Fruit fly (Drosophila melanogaster) whole organism, embryonic: ENCODE results near the gene ninaB.
A peak's percentile ranks its signal among the peaks of the same experiment; 100 is the strongest.

Experiments used
- Bgb ChIP-seq: fragments of 200-800 bp; sonication (Bioruptor generic); IDR thresholded peaks from 2 replicates; pipeline ENCODE4 v1.3.6; 2022; ENCODE audit warnings: missing biosample characterization, missing genetic modification characterization; ENCODE audit not compliant: partially characterized antibody
- CG10543 ChIP-seq: fragments of 200-800 bp; sonication (Bioruptor generic); optimal IDR thresholded peaks from 3 replicates; lab custom pipeline; 2017; ENCODE audit warnings: missing biosample characterization, mild to moderate bottlenecking, missing genetic modification characterization, moderate library complexity
- CG11247 ChIP-seq: fragments of 200-800 bp; sonication (Bioruptor generic); IDR thresholded peaks from 2 replicates; pipeline ENCODE4 v1.3.6; 2022; ENCODE audit warnings: missing biosample characterization, missing genetic modification characterization
- CG14710 ChIP-seq: fragments of 200-800 bp; sonication (Bioruptor generic); optimal IDR thresholded peaks from 3 replicates; lab custom pipeline; 2019; ENCODE audit warnings: missing biosample characterization, mild to moderate bottlenecking, missing genetic modification characterization, moderate library complexity
- CG1602 ChIP-seq: fragments of 200-800 bp; sonication (Bioruptor generic); optimal IDR thresholded peaks from 3 replicates; lab custom pipeline; 2016; ENCODE audit warnings: missing biosample characterization, missing genetic modification characterization
- CG1603 ChIP-seq: fragments of 200-800 bp; sonication (Bioruptor generic); optimal IDR thresholded peaks from 2 replicates; lab custom pipeline; 2019; ENCODE audit warnings: missing biosample characterization, mild to moderate bottlenecking, missing genetic modification characterization, moderate library complexity
- CG16779 ChIP-seq: fragments of 200-800 bp; sonication (Bioruptor generic); IDR thresholded peaks from 2 replicates; pipeline ENCODE4 v1.3.6; 2022; ENCODE audit warnings: missing biosample characterization, missing genetic modification characterization
- CG16815 ChIP-seq: fragments of 200-800 bp; sonication (Bioruptor generic); optimal IDR thresholded peaks from 3 replicates; lab custom pipeline; 2017; ENCODE audit warnings: missing biosample characterization, mild to moderate bottlenecking, missing genetic modification characterization
- CG16863 ChIP-seq: fragments of 200-800 bp; sonication (Bioruptor generic); optimal IDR thresholded peaks from 3 replicates; lab custom pipeline; 2016; ENCODE audit warnings: missing biosample characterization, missing genetic modification characterization
- CG17385 ChIP-seq: fragments of 200-800 bp; sonication (Bioruptor generic); optimal IDR thresholded peaks from 3 replicates; lab custom pipeline; 2018; ENCODE audit warnings: missing biosample characterization, mild to moderate bottlenecking, missing genetic modification characterization
- CG18764 ChIP-seq: fragments of 200-800 bp; sonication (Bioruptor generic); optimal IDR thresholded peaks from 3 replicates; lab custom pipeline; 2016; ENCODE audit warnings: missing biosample characterization, missing genetic modification characterization
- CG2712 ChIP-seq: fragments of 200-800 bp; optimal IDR thresholded peaks from 3 replicates; lab custom pipeline; 2019; ENCODE audit warnings: missing biosample characterization, mild to moderate bottlenecking, missing genetic modification characterization, moderate library complexity
- CG3995 ChIP-seq: fragments of 200-800 bp; sonication (Bioruptor generic); optimal IDR thresholded peaks from 3 replicates; lab custom pipeline; 2016; ENCODE audit warnings: missing biosample characterization, missing genetic modification characterization
- CG43689 ChIP-seq: fragments of 200-800 bp; sonication (Bioruptor generic); IDR thresholded peaks from 2 replicates; pipeline ENCODE4 v1.3.6; 2022; ENCODE audit warnings: missing biosample characterization, missing genetic modification characterization
- CG4730 ChIP-seq: fragments of 200-800 bp; sonication (Bioruptor generic); IDR thresholded peaks from 2 replicates; pipeline ENCODE4 v1.3.6; 2022; ENCODE audit warnings: missing biosample characterization, missing genetic modification characterization
- CG4820 ChIP-seq: fragments of 200-800 bp; sonication (Bioruptor generic); optimal IDR thresholded peaks from 3 replicates; lab custom pipeline; 2016; ENCODE audit warnings: missing biosample characterization, missing genetic modification characterization
- CG6854 ChIP-seq: fragments of 200-800 bp; sonication (Bioruptor generic); optimal IDR thresholded peaks from 3 replicates; lab custom pipeline; 2017; ENCODE audit warnings: missing biosample characterization, mild to moderate bottlenecking, missing genetic modification characterization
- CG8281 ChIP-seq: fragments of 200-800 bp; sonication (Bioruptor generic); optimal IDR thresholded peaks from 2 replicates; lab custom pipeline; 2018; ENCODE audit warnings: missing biosample characterization, mild to moderate bottlenecking, missing genetic modification characterization, moderate library complexity
- CG9817 ChIP-seq: fragments of 200-800 bp; sonication (Bioruptor generic); optimal IDR thresholded peaks from 2 replicates; lab custom pipeline; 2018; ENCODE audit warnings: missing biosample characterization, mild to moderate bottlenecking, missing genetic modification characterization, moderate library complexity
- Dek ChIP-seq: fragments of 200-800 bp; sonication (Bioruptor generic); optimal IDR thresholded peaks from 3 replicates; lab custom pipeline; 2019; ENCODE audit warnings: missing biosample characterization, mild to moderate bottlenecking, missing genetic modification characterization, moderate library complexity
- HHEX ChIP-seq: fragments of 200-800 bp; sonication (Bioruptor generic); optimal IDR thresholded peaks from 3 replicates; lab custom pipeline; 2017; ENCODE audit warnings: missing biosample characterization, mild to moderate bottlenecking, missing genetic modification characterization, missing genetic modification reagents
- Hand ChIP-seq: fragments of 200-800 bp; sonication (Bioruptor generic); optimal IDR thresholded peaks from 2 replicates; lab custom pipeline; 2017; ENCODE audit warnings: mild to moderate bottlenecking, missing biosample characterization, missing genetic modification reagents, missing genetic modification characterization
- Mes4 ChIP-seq: fragments of 200-800 bp; sonication (Bioruptor generic); optimal IDR thresholded peaks from 2 replicates; lab custom pipeline; 2016; ENCODE audit warnings: missing biosample characterization, missing genetic modification characterization
- NC2β ChIP-seq: fragments of 200-800 bp; sonication (Bioruptor generic); optimal IDR thresholded peaks from 2 replicates; lab custom pipeline; 2016; ENCODE audit warnings: missing biosample characterization, missing genetic modification characterization
- Sry-δ ChIP-seq: fragments of 200-800 bp; sonication (Bioruptor generic); optimal IDR thresholded peaks from 2 replicates; lab custom pipeline; 2016; ENCODE audit warnings: missing biosample characterization, missing genetic modification characterization
- Usf ChIP-seq: fragments of 200-800 bp; sonication (Bioruptor generic); optimal IDR thresholded peaks from 2 replicates; lab custom pipeline; 2017; ENCODE audit warnings: missing genotype, missing biosample characterization, missing genetic modification characterization
- YL-1 ChIP-seq: fragments of 200-800 bp; sonication (Bioruptor generic); optimal IDR thresholded peaks from 3 replicates; lab custom pipeline; 2017; ENCODE audit warnings: missing biosample characterization, mild to moderate bottlenecking, missing genetic modification characterization
- ab ChIP-seq: fragments of 200-800 bp; sonication (Bioruptor generic); optimal IDR thresholded peaks from 2 replicates; lab custom pipeline; 2016; ENCODE audit warnings: missing biosample characterization, missing genetic modification characterization
- ap ChIP-seq: fragments of 200-800 bp; sonication (Bioruptor generic); IDR thresholded peaks from 2 replicates; pipeline ENCODE4 v1.3.6; 2022; ENCODE audit warnings: missing biosample characterization, missing genetic modification characterization
- ash1 ChIP-seq: fragments of 200-800 bp; sonication (Bioruptor generic); optimal IDR thresholded peaks from 2 replicates; lab custom pipeline; 2018; ENCODE audit warnings: missing biosample characterization, mild to moderate bottlenecking, missing genetic modification characterization
- ato ChIP-seq: fragments of 200-800 bp; sonication (Bioruptor generic); IDR thresholded peaks from 2 replicates; pipeline ENCODE4 v1.3.6; 2022; ENCODE audit warnings: missing biosample characterization, missing genetic modification characterization; ENCODE audit not compliant: partially characterized antibody
- bowl ChIP-seq: fragments of 200-800 bp; sonication (Bioruptor generic); IDR thresholded peaks from 2 replicates; pipeline ENCODE4 v1.3.6; 2022; ENCODE audit warnings: missing biosample characterization, missing genetic modification characterization
- dmrt99B ChIP-seq: fragments of 200-800 bp; sonication (Bioruptor generic); optimal IDR thresholded peaks from 2 replicates; lab custom pipeline; 2018; ENCODE audit warnings: missing biosample characterization, mild to moderate bottlenecking, missing genetic modification characterization, moderate library complexity
- dysf ChIP-seq: fragments of 200-800 bp; sonication (Bioruptor generic); IDR thresholded peaks from 3 replicates; pipeline ENCODE4 v1.3.6; 2022; ENCODE audit warnings: missing biosample characterization, missing genetic modification characterization
- emc ChIP-seq: fragments of 200-800 bp; sonication (Bioruptor generic); optimal IDR thresholded peaks from 2 replicates; lab custom pipeline; 2016; ENCODE audit warnings: missing biosample characterization, missing genetic modification characterization
- fd64A ChIP-seq: fragments of 200-800 bp; sonication (Bioruptor generic); optimal IDR thresholded peaks from 3 replicates; lab custom pipeline; 2018; ENCODE audit warnings: missing biosample characterization, mild to moderate bottlenecking, missing genetic modification characterization
- fd96Cb ChIP-seq: fragments of 200-800 bp; sonication (Bioruptor generic); optimal IDR thresholded peaks from 2 replicates; lab custom pipeline; 2018; ENCODE audit warnings: missing biosample characterization, mild to moderate bottlenecking, missing genetic modification characterization, moderate library complexity
- gcm ChIP-seq: fragments of 200-800 bp; sonication (Bioruptor generic); optimal IDR thresholded peaks from 2 replicates; lab custom pipeline; 2019; ENCODE audit warnings: missing biosample characterization, mild to moderate bottlenecking, missing genetic modification characterization, moderate library complexity
- jigr1 ChIP-seq: fragments of 200-800 bp; sonication (Bioruptor generic); IDR thresholded peaks from 3 replicates; pipeline ENCODE4 v1.3.6; 2022; ENCODE audit warnings: missing biosample characterization, missing genetic modification characterization
- knrl ChIP-seq: fragments of 200-800 bp; sonication (Bioruptor generic); IDR thresholded peaks from 3 replicates; pipeline ENCODE4 v1.3.6; 2022; ENCODE audit warnings: missing biosample characterization, missing genetic modification characterization; ENCODE audit not compliant: partially characterized antibody
- mirr ChIP-seq: fragments of 200-800 bp; sonication (Bioruptor generic); optimal IDR thresholded peaks from 3 replicates; lab custom pipeline; 2018; ENCODE audit warnings: missing biosample characterization, mild to moderate bottlenecking, missing genetic modification characterization
- nau ChIP-seq: fragments of 200-800 bp; sonication (Bioruptor generic); optimal IDR thresholded peaks from 3 replicates; lab custom pipeline; 2017; ENCODE audit warnings: missing biosample characterization, mild to moderate bottlenecking, missing genetic modification characterization, missing genetic modification reagents
- nerfin-2 ChIP-seq: fragments of 200-800 bp; sonication (Bioruptor generic); IDR thresholded peaks from 2 replicates; pipeline ENCODE4 v1.3.6; 2022; ENCODE audit warnings: missing biosample characterization, missing genetic modification characterization; ENCODE audit not compliant: partially characterized antibody
- odd ChIP-seq: fragments of 200-800 bp; sonication (Bioruptor generic); optimal IDR thresholded peaks from 2 replicates; lab custom pipeline; 2017; ENCODE audit warnings: missing biosample characterization, mild to moderate bottlenecking, missing genetic modification characterization
- row ChIP-seq: fragments of 200-800 bp; sonication (Bioruptor generic); IDR thresholded peaks from 3 replicates; pipeline ENCODE4 v1.3.6; 2022; ENCODE audit warnings: missing biosample characterization, missing genetic modification characterization
- ssp ChIP-seq: fragments of 200-800 bp; sonication (Bioruptor generic); IDR thresholded peaks from 2 replicates; pipeline ENCODE4 v1.3.6; 2022; ENCODE audit warnings: missing biosample characterization, missing genetic modification characterization
- stc ChIP-seq: fragments of 200-800 bp; sonication (Bioruptor generic); IDR thresholded peaks from 2 replicates; pipeline ENCODE4 v1.3.6; 2022; ENCODE audit warnings: missing biosample characterization, missing genetic modification characterization
- tup ChIP-seq: fragments of 200-800 bp; sonication (Bioruptor generic); optimal IDR thresholded peaks from 2 replicates; lab custom pipeline; 2016; ENCODE audit warnings: missing biosample characterization, mild to moderate bottlenecking, missing genetic modification characterization, moderate library complexity
- twi ChIP-seq: fragments of 200-800 bp; optimal IDR thresholded peaks from 2 replicates; lab custom pipeline; 2019; ENCODE audit warnings: missing biosample characterization, mild to moderate bottlenecking, missing genetic modification characterization, moderate library complexity
- unpg ChIP-seq: fragments of 200-800 bp; sonication (Bioruptor generic); optimal IDR thresholded peaks from 3 replicates; lab custom pipeline; 2018; ENCODE audit warnings: missing biosample characterization, mild to moderate bottlenecking, missing genetic modification characterization, moderate library complexity
- vvl ChIP-seq: fragments of 200-800 bp; sonication (Bioruptor generic); IDR thresholded peaks from 2 replicates; pipeline ENCODE4 v1.3.6; 2022; ENCODE audit warnings: missing biosample characterization, missing genetic modification characterization
- z ChIP-seq: fragments of 200-800 bp; sonication (Bioruptor generic); IDR thresholded peaks from 3 replicates; pipeline ENCODE4 v1.3.6; 2022; ENCODE audit warnings: missing biosample characterization, missing genetic modification characterization

ninaB gene

DNA sequence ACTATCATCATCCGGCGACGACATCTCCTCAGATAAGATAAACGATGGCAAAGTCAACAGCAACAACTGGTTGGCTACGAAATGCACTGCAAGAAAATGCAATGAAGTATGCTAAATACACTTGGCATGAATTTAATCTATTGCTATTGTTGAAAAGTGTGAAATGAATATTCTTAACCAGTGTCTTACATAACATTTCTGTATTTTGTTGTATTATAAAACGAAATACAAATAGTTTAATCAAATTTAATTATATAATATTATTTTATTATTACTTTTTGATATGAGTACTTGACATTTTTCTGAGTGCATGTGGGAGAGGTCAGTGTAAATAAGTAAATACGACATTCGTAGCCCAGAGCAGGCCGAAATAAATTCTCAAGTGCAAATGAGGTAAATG is 13.2 kb downstream of the ninaB start (continued):
- TF ChIP-seq Sry-δ (no peak), gcm (GFP tag; lab: Kevin White, UChicago) (peak; percentile 20), CG16863 (no peak), ap (GFP tag; lab: Robert Waterston, UW) (no peak), dysf (GFP tag; lab: Robert Waterston, UW) (no peak), YL-1 (GFP tag; lab: Kevin White, UChicago) (no peak), z (GFP tag; lab: Robert Waterston, UW) (no peak), fd96Cb (tag; lab: Kevin White, UChicago) (peak; percentile 41), vvl (GFP tag; lab: Robert Waterston, UW) (0 out of 2 replicates have a peak, but pooled peaks have one; percentile 26), CG6854 (GFP tag; lab: Kevin White, UChicago) (no peak), bowl (no peak), twi (tag; lab: Kevin White, UChicago) (no peak), CG4730 (GFP tag; lab: Robert Waterston, UW) (no peak), CG9817 (no peak), CG18764 (GFP tag; lab: Kevin White, UChicago) (no peak), CG17385 (GFP tag; lab: Kevin White, UChicago) (peak; percentile 43), CG4820 (GFP tag; lab: Kevin White, UChicago) (peak; percentile 16), CG2712 (tag; lab: Kevin White, UChicago) (peak; percentile 75), CG8281 (tag; lab: Kevin White, UChicago) (no peak), nau (GFP tag; lab: Kevin White, UChicago) (peak; percentile 15), Bgb (GFP tag; lab: Robert Waterston, UW) (no peak), knrl (GFP tag; lab: Robert Waterston, UW) (no peak), ash1 (GFP tag; lab: Kevin White, UChicago) (no peak), CG11247 (GFP tag; lab: Robert Waterston, UW) (no peak), row (GFP tag; lab: Robert Waterston, UW) (peak; percentile 59), Hand (GFP tag; lab: Kevin White, UChicago) (no peak), HHEX (peak; percentile 14), dmrt99B (tag; lab: Kevin White, UChicago) (peak; percentile 61), ssp (GFP tag; lab: Robert Waterston, UW) (no peak), CG14710 (tag; lab: Kevin White, UChicago) (peak; percentile 63), emc (GFP tag; lab: Kevin White, UChicago) (no peak), Mes4 (GFP tag; lab: Kevin White, UChicago) (no peak), CG16815 (no peak), CG43689 (GFP tag; lab: Robert Waterston, UW) (no peak), Dek (no peak), fd64A (GFP tag; lab: Kevin White, UChicago) (no peak), CG3995 (GFP tag; lab: Kevin White, UChicago) (no peak), ab (GFP tag; lab: Kevin White, UChicago) (no peak), Usf (GFP tag; lab: Kevin White, UChicago) (no peak), odd (GFP tag; lab: Kevin White, UChicago) (no peak), nerfin-2 (no peak), unpg (peak; percentile 53), tup (GFP tag; lab: Kevin White, UChicago) (no peak), mirr (no peak), CG16779 (GFP tag; lab: Robert Waterston, UW) (no peak), NC2β (GFP tag; lab: Kevin White, UChicago) (no peak), ato (GFP tag; lab: Robert Waterston, UW) (no peak), CG10543 (GFP tag; lab: Kevin White, UChicago) (no peak), CG1603 (tag; lab: Kevin White, UChicago) (no peak), CG1602 (GFP tag; lab: Kevin White, UChicago) (peak; percentile 27), stc (GFP tag; lab: Robert Waterston, UW) (no peak), jigr1 (GFP tag; lab: Robert Waterston, UW) (no peak)
